Fruit fly (Drosophila melanogaster) whole organism, embryonic: ENCODE data around the gene Rpn2.

Source experiments
- Bdp1 ChIP-seq: fragments of 200-800 bp; sonication (Bioruptor generic); optimal IDR thresholded peaks from 3 replicates; lab custom pipeline; 2016; ENCODE audit warnings: missing biosample characterization, missing genetic modification characterization
- BtbVII ChIP-seq: fragments of 200-800 bp; sonication (Bioruptor generic); optimal IDR thresholded peaks from 3 replicates; lab custom pipeline; 2017; ENCODE audit warnings: missing biosample characterization, mild to moderate bottlenecking, missing genetic modification characterization
- CG10366 ChIP-seq: fragments of 200-800 bp; sonication (Bioruptor generic); IDR thresholded peaks from 2 replicates; pipeline ENCODE4 v1.3.6; 2022; ENCODE audit warnings: missing biosample characterization, missing genetic modification characterization
- CG10565 ChIP-seq: fragments of 200-800 bp; sonication (Bioruptor generic); optimal IDR thresholded peaks from 3 replicates; lab custom pipeline; 2016; ENCODE audit warnings: missing biosample characterization, mild to moderate bottlenecking, missing genetic modification characterization
- CG11695 ChIP-seq: fragments of 200-800 bp; sonication (Bioruptor generic); IDR thresholded peaks from 3 replicates; pipeline ENCODE4 v1.3.6; 2022; ENCODE audit warnings: missing biosample characterization, missing genetic modification characterization
- CG12391 ChIP-seq: fragments of 200-800 bp; sonication (Bioruptor generic); optimal IDR thresholded peaks from 3 replicates; lab custom pipeline; 2018; ENCODE audit warnings: missing biosample characterization, mild to moderate bottlenecking, missing genetic modification characterization, moderate library complexity
- CG14667 ChIP-seq: fragments of 200-800 bp; sonication (Bioruptor generic); IDR thresholded peaks from 2 replicates; pipeline ENCODE4 v1.3.6; 2022; ENCODE audit warnings: missing biosample characterization, missing genetic modification characterization
- CG15514 ChIP-seq: fragments of 200-800 bp; sonication (Bioruptor generic); optimal IDR thresholded peaks from 3 replicates; lab custom pipeline; 2017; ENCODE audit warnings: missing biosample characterization, missing genetic modification characterization, mild to moderate bottlenecking, moderate library complexity, missing genetic modification reagents
- CG15696 ChIP-seq: fragments of 200-800 bp; sonication (Bioruptor generic); optimal IDR thresholded peaks from 2 replicates; lab custom pipeline; 2019; ENCODE audit warnings: missing biosample characterization, mild to moderate bottlenecking, missing genetic modification characterization, moderate library complexity
- CG16813 ChIP-seq: fragments of 200-800 bp; sonication (Bioruptor generic); IDR thresholded peaks from 3 replicates; pipeline ENCODE4 v1.3.6; 2022; ENCODE audit warnings: missing biosample characterization, missing genetic modification characterization; ENCODE audit not compliant: partially characterized antibody
- CG31224 ChIP-seq: fragments of 200-800 bp; sonication (Bioruptor generic); IDR thresholded peaks from 2 replicates; pipeline ENCODE4 v1.3.6; 2022; ENCODE audit warnings: missing biosample characterization, missing genetic modification characterization
- CG32772 ChIP-seq: fragments of 200-800 bp; sonication (Bioruptor generic); IDR thresholded peaks from 2 replicates; pipeline ENCODE4 v1.3.6; 2022; ENCODE audit warnings: missing biosample characterization, missing genetic modification characterization
- CG3407 ChIP-seq: fragments of 200-800 bp; sonication (Bioruptor generic); optimal IDR thresholded peaks from 2 replicates; lab custom pipeline; 2018; ENCODE audit warnings: missing biosample characterization, mild to moderate bottlenecking, missing genetic modification characterization
- CG4707 ChIP-seq: fragments of 200-800 bp; sonication (Bioruptor generic); optimal IDR thresholded peaks from 2 replicates; lab custom pipeline; 2018; ENCODE audit warnings: missing biosample characterization, mild to moderate bottlenecking, missing genetic modification characterization, moderate library complexity
- CG7745 ChIP-seq: fragments of 200-800 bp; sonication (Bioruptor generic); optimal IDR thresholded peaks from 2 replicates; lab custom pipeline; 2018; ENCODE audit warnings: missing biosample characterization, mild to moderate bottlenecking, missing genetic modification characterization, moderate library complexity
- CG7963 ChIP-seq: fragments of 200-800 bp; sonication (Bioruptor generic); IDR thresholded peaks from 3 replicates; pipeline ENCODE4 v1.3.6; 2022; ENCODE audit warnings: missing biosample characterization, missing genetic modification characterization; ENCODE audit not compliant: partially characterized antibody
- CG9797 ChIP-seq: fragments of 200-800 bp; sonication (Bioruptor generic); optimal IDR thresholded peaks from 3 replicates; lab custom pipeline; 2018; ENCODE audit warnings: missing biosample characterization, mild to moderate bottlenecking, missing genetic modification characterization
- Chrac-16 ChIP-seq: fragments of 200-800 bp; sonication (Bioruptor generic); optimal IDR thresholded peaks from 3 replicates; lab custom pipeline; 2016; ENCODE audit warnings: missing biosample characterization, missing genetic modification characterization
- CrebB ChIP-seq: fragments of 200-800 bp; sonication (Bioruptor generic); optimal IDR thresholded peaks from 3 replicates; lab custom pipeline; 2018; ENCODE audit warnings: missing biosample characterization, mild to moderate bottlenecking, missing genetic modification characterization
- Dbx ChIP-seq: fragments of 200-800 bp; sonication (Bioruptor generic); IDR thresholded peaks from 3 replicates; pipeline ENCODE4 v1.3.6; 2022; ENCODE audit warnings: missing biosample characterization, missing genetic modification characterization
- Ets97D ChIP-seq: fragments of 200-800 bp; sonication (Bioruptor generic); optimal IDR thresholded peaks from 3 replicates; lab custom pipeline; 2016; ENCODE audit warnings: missing biosample characterization, missing genetic modification characterization
- Hmx ChIP-seq: fragments of 200-800 bp; sonication (Bioruptor generic); optimal IDR thresholded peaks from 2 replicates; lab custom pipeline; 2016; ENCODE audit warnings: missing biosample characterization, missing genetic modification characterization
- NFAT ChIP-seq: fragments of 200-800 bp; sonication (Bioruptor generic); IDR thresholded peaks from 2 replicates; pipeline ENCODE4 v1.3.6; 2022; ENCODE audit warnings: missing biosample characterization, missing genetic modification characterization
- Nf-YB ChIP-seq: fragments of 200-800 bp; sonication (Bioruptor generic); optimal IDR thresholded peaks from 3 replicates; lab custom pipeline; 2019; ENCODE audit warnings: missing biosample characterization, mild to moderate bottlenecking, missing genetic modification characterization, moderate library complexity
- Scr ChIP-seq: fragments of 200-800 bp; sonication (Bioruptor generic); IDR thresholded peaks from 2 replicates; pipeline ENCODE4 v1.3.6; 2022; ENCODE audit warnings: missing biosample characterization, missing genetic modification characterization; ENCODE audit not compliant: partially characterized antibody
- Taf1 ChIP-seq: fragments of 200-800 bp; sonication (Bioruptor generic); IDR thresholded peaks from 2 replicates; pipeline ENCODE4 v1.3.6; 2022; ENCODE audit warnings: missing biosample characterization, missing genetic modification characterization
- amos ChIP-seq: fragments of 200-800 bp; sonication (Bioruptor generic); IDR thresholded peaks from 2 replicates; pipeline ENCODE4 v1.3.6; 2022; ENCODE audit warnings: missing biosample characterization, missing genetic modification characterization; ENCODE audit not compliant: partially characterized antibody
- ap ChIP-seq: fragments of 200-800 bp; sonication (Bioruptor generic); IDR thresholded peaks from 2 replicates; pipeline ENCODE4 v1.3.6; 2022; ENCODE audit warnings: missing biosample characterization, missing genetic modification characterization
- bigmax ChIP-seq: fragments of 200-800 bp; sonication (Bioruptor generic); optimal IDR thresholded peaks from 2 replicates; lab custom pipeline; 2018; ENCODE audit warnings: missing biosample characterization, mild to moderate bottlenecking, missing genetic modification characterization
- caup ChIP-seq: fragments of 200-800 bp; sonication (Bioruptor generic); optimal IDR thresholded peaks from 3 replicates; lab custom pipeline; 2017; ENCODE audit warnings: missing biosample characterization, mild to moderate bottlenecking, missing genetic modification characterization, moderate library complexity; ENCODE audit not compliant: severe bottlenecking
- corto ChIP-seq: fragments of 200-800 bp; sonication (Bioruptor generic); optimal IDR thresholded peaks from 2 replicates; lab custom pipeline; 2016; ENCODE audit warnings: missing biosample characterization, mild to moderate bottlenecking, missing genetic modification characterization, moderate library complexity
- dysf ChIP-seq: fragments of 200-800 bp; sonication (Bioruptor generic); IDR thresholded peaks from 3 replicates; pipeline ENCODE4 v1.3.6; 2022; ENCODE audit warnings: missing biosample characterization, missing genetic modification characterization
- emc ChIP-seq: fragments of 200-800 bp; sonication (Bioruptor generic); optimal IDR thresholded peaks from 2 replicates; lab custom pipeline; 2016; ENCODE audit warnings: missing biosample characterization, missing genetic modification characterization
- grau ChIP-seq: fragments of 200-800 bp; optimal IDR thresholded peaks from 3 replicates; lab custom pipeline; 2019; ENCODE audit warnings: missing biosample characterization, mild to moderate bottlenecking, missing genetic modification characterization, moderate library complexity
- ham ChIP-seq: fragments of 200-800 bp; sonication (Bioruptor generic); IDR thresholded peaks from 2 replicates; pipeline ENCODE4 v1.3.6; 2022; ENCODE audit warnings: missing biosample characterization, missing genetic modification characterization
- hbn ChIP-seq: fragments of 200-800 bp; sonication (Bioruptor generic); IDR thresholded peaks from 2 replicates; pipeline ENCODE4 v1.3.6; 2022; ENCODE audit warnings: missing biosample characterization, missing genetic modification characterization; ENCODE audit not compliant: partially characterized antibody
- kah ChIP-seq: fragments of 200-800 bp; sonication (Bioruptor generic); optimal IDR thresholded peaks from 2 replicates; lab custom pipeline; 2018; ENCODE audit warnings: missing biosample characterization, mild to moderate bottlenecking, missing genetic modification characterization
- klu ChIP-seq: fragments of 200-800 bp; sonication (Bioruptor generic); IDR thresholded peaks from 2 replicates; pipeline ENCODE4 v1.3.6; 2022; ENCODE audit warnings: missing biosample characterization, missing genetic modification characterization
- nau ChIP-seq: fragments of 200-800 bp; sonication (Bioruptor generic); optimal IDR thresholded peaks from 3 replicates; lab custom pipeline; 2017; ENCODE audit warnings: missing biosample characterization, mild to moderate bottlenecking, missing genetic modification characterization, missing genetic modification reagents
- nerfin-2 ChIP-seq: fragments of 200-800 bp; sonication (Bioruptor generic); IDR thresholded peaks from 2 replicates; pipeline ENCODE4 v1.3.6; 2022; ENCODE audit warnings: missing biosample characterization, missing genetic modification characterization; ENCODE audit not compliant: partially characterized antibody
- nmo ChIP-seq: fragments of 200-800 bp; sonication (Bioruptor generic); optimal IDR thresholded peaks from 2 replicates; lab custom pipeline; 2018; ENCODE audit warnings: missing biosample characterization, mild to moderate bottlenecking, missing genetic modification characterization, moderate library complexity
- rib ChIP-seq: fragments of 200-800 bp; sonication (Bioruptor generic); IDR thresholded peaks from 2 replicates; pipeline ENCODE4 v1.3.6; 2022; ENCODE audit warnings: missing biosample characterization, missing genetic modification characterization
- salm ChIP-seq: fragments of 200-800 bp; sonication (Bioruptor generic); optimal IDR thresholded peaks from 2 replicates; lab custom pipeline; 2018; ENCODE audit warnings: missing biosample characterization, mild to moderate bottlenecking, missing genetic modification characterization
- ssp ChIP-seq: fragments of 200-800 bp; sonication (Bioruptor generic); IDR thresholded peaks from 2 replicates; pipeline ENCODE4 v1.3.6; 2022; ENCODE audit warnings: missing biosample characterization, missing genetic modification characterization
- ttk ChIP-seq: fragments of 200-800 bp; sonication (Bioruptor generic); IDR thresholded peaks from 2 replicates; pipeline ENCODE4 v2.1.2; 2022; ENCODE audit warnings: missing biosample characterization, missing genetic modification characterization
- vnd ChIP-seq: fragments of 200-800 bp; sonication (Bioruptor generic); IDR thresholded peaks from 3 replicates; pipeline ENCODE4 v1.3.6; 2022; ENCODE audit warnings: missing biosample characterization, missing genetic modification characterization; ENCODE audit not compliant: partially characterized antibody
- wdn ChIP-seq: fragments of 200-800 bp; sonication (Bioruptor generic); IDR thresholded peaks from 2 replicates; pipeline ENCODE4 v1.3.6; 2022; ENCODE audit warnings: missing biosample characterization, missing genetic modification characterization

Rpn2 gene

DNA sequence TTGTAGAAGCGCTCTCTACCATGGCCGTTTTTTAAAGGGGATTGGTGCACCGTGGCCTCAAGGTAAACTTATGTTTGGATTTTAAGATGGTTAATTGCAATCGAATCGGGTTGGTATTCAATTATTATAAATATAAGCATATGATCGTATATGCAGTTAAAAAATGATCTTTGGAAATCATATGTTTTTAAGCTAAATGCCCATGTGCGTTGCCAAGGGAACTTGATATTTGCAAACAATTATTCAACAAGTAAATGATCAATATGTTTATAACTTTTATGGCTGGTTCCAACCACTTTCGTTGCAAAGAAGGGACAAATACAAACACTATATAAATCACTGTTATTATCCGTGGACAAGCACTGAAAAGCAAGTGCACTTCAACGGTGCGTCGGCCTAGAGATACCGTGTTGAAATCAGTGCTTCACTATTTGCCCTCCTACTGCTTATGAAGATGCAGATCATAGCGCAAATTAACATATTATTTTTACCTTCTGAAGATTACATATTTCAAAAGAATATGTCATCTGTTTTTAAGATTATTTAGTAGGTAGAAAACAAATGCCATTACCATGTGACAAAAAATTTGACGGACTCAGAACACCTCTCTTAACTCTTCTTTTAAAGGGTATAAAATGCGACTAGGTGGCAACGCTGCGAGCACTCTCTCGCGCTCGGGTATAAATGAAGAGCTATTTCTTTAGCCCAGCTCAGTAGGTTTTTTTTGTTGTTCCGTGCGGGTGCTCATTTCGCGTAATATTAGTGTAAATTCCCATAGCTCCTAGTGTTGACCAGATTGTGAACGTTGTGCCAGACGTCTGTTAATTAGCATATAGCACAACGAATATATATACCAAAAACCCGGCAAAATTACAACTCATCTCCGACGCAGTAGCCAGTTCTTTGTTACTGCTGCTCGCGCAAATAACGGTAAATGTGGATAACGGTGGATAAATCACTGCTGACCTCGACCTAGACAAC is 4.4 kb downstream of the Rpn2 start, which contains the start of gene rdog (continued):
- TF ChIP-seq NFAT (GFP tag; lab: Robert Waterston, UW): peak; percentile 40; the same call in 1 of the 2 replicates
- peak; percentile 13 for TF ChIP-seq CG3407 (GFP tag; lab: Kevin White, UChicago)
- no peak for TF ChIP-seq ham
- TF ChIP-seq Taf1 (GFP tag; lab: Robert Waterston, UW): no peak
- TF ChIP-seq CG32772 (GFP tag; lab: Robert Waterston, UW): no peak
- peak; percentile 28; the same call in 1 of the 2 replicates for TF ChIP-seq CG10366 (GFP tag; lab: Robert Waterston, UW)
- TF ChIP-seq BtbVII (GFP tag; lab: Kevin White, UChicago): peak; percentile 63
- no peak for TF ChIP-seq CG7963 (GFP tag; lab: Robert Waterston, UW)
- TF ChIP-seq CG12391 (tag; lab: Kevin White, UChicago): peak; percentile 85
- TF ChIP-seq dysf (GFP tag; lab: Robert Waterston, UW): peak; percentile 77
- TF ChIP-seq klu (GFP tag; lab: Robert Waterston, UW): peak; percentile 68; the same call in 1 of the 2 replicates
- no peak for TF ChIP-seq CG11695 (GFP tag; lab: Robert Waterston, UW)
- peak; percentile 84 for TF ChIP-seq Chrac-16 (GFP tag; lab: Kevin White, UChicago)
- no peak for TF ChIP-seq CG16813 (GFP tag; lab: Robert Waterston, UW)
- TF ChIP-seq nmo (GFP tag; lab: Kevin White, UChicago): no peak
- TF ChIP-seq kah (GFP tag; lab: Kevin White, UChicago): peak; percentile 59
- TF ChIP-seq vnd (GFP tag; lab: Robert Waterston, UW): no peak
- peak; percentile 59 for TF ChIP-seq salm (tag; lab: Kevin White, UChicago)
- peak; percentile 3 for TF ChIP-seq CG4707 (GFP tag; lab: Kevin White, UChicago)
- TF ChIP-seq emc (GFP tag; lab: Kevin White, UChicago): peak; percentile 69
- TF ChIP-seq CG15696 (tag; lab: Kevin White, UChicago): peak; percentile 77
- TF ChIP-seq caup (GFP tag; lab: Kevin White, UChicago): peak; percentile 75
- 0 out of 2 replicates have a peak, but pooled peaks have one; percentile 25 for TF ChIP-seq Scr
- peak; percentile 56 for TF ChIP-seq wdn (GFP tag; lab: Robert Waterston, UW)
- no peak for TF ChIP-seq CG14667 (GFP tag; lab: Robert Waterston, UW)
- TF ChIP-seq ttk (GFP tag; lab: Robert Waterston, UW): peak; percentile 32; the same call in 1 of the 2 replicates
- TF ChIP-seq Dbx: peak; percentile 43; the same call in 1 of the 3 replicates
- peak; percentile 27; the same call in 1 of the 2 replicates for TF ChIP-seq rib
- TF ChIP-seq grau (tag; lab: Kevin White, UChicago): peak; percentile 83
- no peak for TF ChIP-seq CG7745 (tag; lab: Kevin White, UChicago)
- peak; percentile 75 for TF ChIP-seq nau (GFP tag; lab: Kevin White, UChicago)
- no peak for TF ChIP-seq corto
- no peak for TF ChIP-seq nerfin-2 (GFP tag; lab: Robert Waterston, UW)
- TF ChIP-seq Nf-YB (GFP tag; lab: Kevin White, UChicago): peak; percentile 55
- no peak for TF ChIP-seq bigmax (GFP tag; lab: Kevin White, UChicago)
- TF ChIP-seq ssp (GFP tag; lab: Robert Waterston, UW): peak; percentile 51; the same call in 1 of the 2 replicates
- TF ChIP-seq CG10565 (GFP tag; lab: Kevin White, UChicago): peak; percentile 49
- peak; percentile 43; the same call in 1 of the 2 replicates for TF ChIP-seq amos (GFP tag; lab: Robert Waterston, UW)
- TF ChIP-seq CG31224 (GFP tag; lab: Robert Waterston, UW): no peak; the same call in 1 of the 2 replicates
- peak; percentile 71 for TF ChIP-seq Bdp1 (GFP tag; lab: Kevin White, UChicago)
- peak; percentile 80 for TF ChIP-seq Hmx (GFP tag; lab: Kevin White, UChicago)
- no peak for TF ChIP-seq ap
- peak; percentile 67 for TF ChIP-seq CG15514
- TF ChIP-seq CrebB: peak; percentile 68
- peak; percentile 39 for TF ChIP-seq Ets97D
- no peak for TF ChIP-seq hbn (GFP tag; lab: Robert Waterston, UW)
- TF ChIP-seq CG9797 (GFP tag; lab: Kevin White, UChicago): no peak
